Worm (Caenorhabditis elegans) whole organism, L3 larva: ENCODE data around the gene C47A4.5.

Source experiments
- R02D3.7 ChIP-seq: fragments of 150-350 bp; optimal IDR thresholded peaks from 2 replicates; lab custom pipeline; 2014; ENCODE audit warnings: missing biosample characterization, missing genetic modification characterization
- ZK546.5 ChIP-seq: sonication (generic microtip); optimal IDR thresholded peaks from 2 replicates; lab custom pipeline; 2017; ENCODE audit warnings: missing biosample characterization, missing genetic modification characterization
- aly-2 ChIP-seq: fragments of 150-350 bp; optimal IDR thresholded peaks from 2 replicates; lab custom pipeline; 2014; ENCODE audit warnings: missing biosample characterization, missing genetic modification characterization
- ama-1 ChIP-seq: fragments of 150-350 bp; optimal IDR thresholded peaks from 2 replicates; lab custom pipeline; 2018
- ceh-16 ChIP-seq: sonication (generic microtip); optimal IDR thresholded peaks from 2 replicates; lab custom pipeline; 2017; ENCODE audit warnings: missing biosample characterization, missing genetic modification characterization
- ceh-28 ChIP-seq: fragments of 150-350 bp; optimal IDR thresholded peaks from 2 replicates; lab custom pipeline; 2014; ENCODE audit warnings: missing biosample characterization, missing genetic modification reagents, missing genetic modification characterization
- ceh-82 ChIP-seq: fragments of 150-350 bp; optimal IDR thresholded peaks from 2 replicates; lab custom pipeline; 2014; ENCODE audit warnings: missing biosample characterization, missing genetic modification characterization
- ceh-9 ChIP-seq: sonication (generic microtip); optimal IDR thresholded peaks from 2 replicates; lab custom pipeline; 2018; ENCODE audit warnings: missing biosample characterization, missing genetic modification characterization
- daf-12 ChIP-seq: fragments of 150-350 bp; optimal IDR thresholded peaks from 2 replicates; lab custom pipeline; 2014; ENCODE audit warnings: missing biosample characterization, missing genetic modification reagents, missing genetic modification characterization
- elt-2 ChIP-seq: sonication (generic microtip); optimal IDR thresholded peaks from 2 replicates; lab custom pipeline; 2016; ENCODE audit warnings: missing genetic modification reagents, mild to moderate bottlenecking, missing genetic modification characterization, missing compliant biosample characterization
- elt-3 ChIP-seq, 3 experiments: fragments of 150-350 bp in 1 of 3; sonication (generic microtip) in 2 of 3; optimal IDR thresholded peaks; 2 replicates in 2 of 3; 4 replicates in 1 of 3; lab custom pipeline; 2014 to 2017; ENCODE audit warnings: missing biosample characterization in 3 of 3, missing genetic modification characterization in 3 of 3
- eor-1 ChIP-seq, 2 experiments: fragments of 150-350 bp; optimal IDR thresholded peaks; 2 replicates each; lab custom pipeline; 2014 to 2018; ENCODE audit warnings: missing biosample characterization in 2 of 2, missing genetic modification characterization in 2 of 2
- fkh-10 ChIP-seq: sonication (generic microtip); optimal IDR thresholded peaks from 2 replicates; lab custom pipeline; 2017; ENCODE audit warnings: missing biosample characterization, missing genetic modification reagents, missing genetic modification characterization
- fkh-2 ChIP-seq: fragments of 150-350 bp; optimal IDR thresholded peaks from 2 replicates; lab custom pipeline; 2014; ENCODE audit warnings: missing biosample characterization, missing genetic modification reagents, missing genetic modification characterization
- hmg-11 ChIP-seq: sonication (generic microtip); optimal IDR thresholded peaks from 2 replicates; lab custom pipeline; 2016; ENCODE audit warnings: missing genetic modification characterization, missing compliant biosample characterization
- jun-1 ChIP-seq: fragments of 150-350 bp; optimal IDR thresholded peaks from 2 replicates; lab custom pipeline; 2014; ENCODE audit warnings: missing biosample characterization, missing genetic modification reagents, missing genetic modification characterization
- lin-15B ChIP-seq: fragments of 150-350 bp; optimal IDR thresholded peaks from 2 replicates; lab custom pipeline; 2014; ENCODE audit warnings: missing biosample characterization, missing genetic modification characterization
- lin-39 ChIP-seq: fragments of 150-350 bp; optimal IDR thresholded peaks from 2 replicates; lab custom pipeline; 2018; ENCODE audit warnings: missing biosample characterization, missing genetic modification reagents, missing genetic modification characterization
- lsy-12 ChIP-seq: sonication (generic microtip); optimal IDR thresholded peaks from 2 replicates; lab custom pipeline; 2016; ENCODE audit warnings: mild to moderate bottlenecking, missing genetic modification characterization, missing compliant biosample characterization
- mdl-1 ChIP-seq: fragments of 150-350 bp; optimal IDR thresholded peaks from 2 replicates; lab custom pipeline; 2014; ENCODE audit warnings: missing biosample characterization, missing genetic modification characterization
- nfya-1 ChIP-seq: sonication (generic microtip); optimal IDR thresholded peaks from 2 replicates; lab custom pipeline; 2017; ENCODE audit warnings: missing genetic modification characterization, mild to moderate bottlenecking, missing compliant biosample characterization, antibody characterized with exemption, moderate library complexity; ENCODE audit not compliant: insufficient read depth
- nhr-12 ChIP-seq: fragments of 150-350 bp; optimal IDR thresholded peaks from 2 replicates; lab custom pipeline; 2014; ENCODE audit warnings: missing biosample characterization, missing genetic modification characterization
- nhr-23 ChIP-seq: fragments of 150-350 bp; optimal IDR thresholded peaks from 2 replicates; lab custom pipeline; 2014; ENCODE audit warnings: missing biosample characterization, missing genetic modification reagents, missing genetic modification characterization
- nhr-237 ChIP-seq: fragments of 150-350 bp; optimal IDR thresholded peaks from 2 replicates; lab custom pipeline; 2014; ENCODE audit warnings: missing biosample characterization, missing genetic modification characterization
- nhr-25 ChIP-seq: sonication (generic microtip); optimal IDR thresholded peaks from 2 replicates; lab custom pipeline; 2017; ENCODE audit warnings: missing biosample characterization, missing genetic modification characterization
- nhr-28 ChIP-seq: fragments of 150-350 bp; optimal IDR thresholded peaks from 2 replicates; lab custom pipeline; 2014; ENCODE audit warnings: missing biosample characterization, missing genetic modification characterization
- nhr-43 ChIP-seq: sonication (generic microtip); optimal IDR thresholded peaks from 2 replicates; lab custom pipeline; 2016; ENCODE audit warnings: mild to moderate bottlenecking, missing genetic modification characterization, missing compliant biosample characterization; ENCODE audit not compliant: poor library complexity, severe bottlenecking
- nhr-67 ChIP-seq: fragments of 150-350 bp; optimal IDR thresholded peaks from 2 replicates; lab custom pipeline; 2014; ENCODE audit warnings: missing biosample characterization, missing genetic modification characterization
- nhr-77 ChIP-seq: fragments of 150-350 bp; optimal IDR thresholded peaks from 2 replicates; lab custom pipeline; 2014; ENCODE audit warnings: missing biosample characterization, missing genetic modification characterization
- pha-4 ChIP-seq: fragments of 150-350 bp; optimal IDR thresholded peaks from 2 replicates; lab custom pipeline; 2014; ENCODE audit warnings: missing biosample characterization, missing genetic modification reagents, missing genetic modification characterization
- skn-1 ChIP-seq: fragments of 150-350 bp; optimal IDR thresholded peaks from 2 replicates; lab custom pipeline; 2014; ENCODE audit warnings: missing biosample characterization, missing genetic modification characterization
- snpc-4 ChIP-seq: fragments of 150-350 bp; optimal IDR thresholded peaks from 2 replicates; lab custom pipeline; 2014; ENCODE audit warnings: missing biosample characterization, missing genetic modification characterization
- tbx-2 ChIP-seq: sonication (generic microtip); optimal IDR thresholded peaks from 2 replicates; lab custom pipeline; 2016; ENCODE audit warnings: mild to moderate bottlenecking, missing genetic modification characterization, missing compliant biosample characterization
- unc-62 ChIP-seq: fragments of 150-350 bp; sonication (generic microtip); optimal IDR thresholded peaks from 4 replicates; lab custom pipeline; 2014; ENCODE audit warnings: missing biosample characterization, missing genetic modification reagents, missing genetic modification characterization
- zag-1 ChIP-seq: fragments of 150-350 bp; optimal IDR thresholded peaks from 2 replicates; lab custom pipeline; 2014; ENCODE audit warnings: missing biosample characterization, missing genetic modification characterization
- ztf-11 ChIP-seq: fragments of 150-350 bp; optimal IDR thresholded peaks from 2 replicates; lab custom pipeline; 2014; ENCODE audit warnings: missing biosample characterization, missing genetic modification characterization
- ztf-4 ChIP-seq: fragments of 150-350 bp; optimal IDR thresholded peaks from 2 replicates; lab custom pipeline; 2014; ENCODE audit warnings: missing biosample characterization, missing genetic modification characterization

C47A4.5 gene

ce11 chrIV:13782319-13782718, 36.8 kb downstream of the C47A4.5 start:
- TF ChIP-seq lsy-12 (tag; lab: Kevin White, UChicago): no peak
- no peak for TF ChIP-seq unc-62 (GFP tag; lab: Kevin White, UChicago)
- no peak for TF ChIP-seq elt-2 (tag; lab: Kevin White, UChicago)

ce11 chrIV:13783237-13784012, 37.9 kb downstream of the C47A4.5 start, which contains the start of gene iscu-1:
iscu-1 (plus strand) TSS chrIV:13783962.
- no peak for TF ChIP-seq elt-3 (tag; optimal IDR thresholded peaks at IDR 0.05; lab: Kevin White, UChicago)
- peak; percentile 30 for TF ChIP-seq ama-1
- TF ChIP-seq nhr-25: peak; percentile 20
- peak; percentile 62 for TF ChIP-seq pha-4 (tag; lab: Kevin White, UChicago)
- TF ChIP-seq hmg-11 (tag; lab: Kevin White, UChicago): peak; percentile 30
- TF ChIP-seq ceh-28 (tag; lab: Kevin White, UChicago): peak; percentile 45
- TF ChIP-seq nhr-23 (tag; lab: Kevin White, UChicago): peak; percentile 22
- no peak for TF ChIP-seq daf-12 (tag; lab: Kevin White, UChicago)
- TF ChIP-seq ztf-4: no peak
- TF ChIP-seq lin-15B (tag; lab: Kevin White, UChicago): peak; percentile 77
- TF ChIP-seq nfya-1 (tag; lab: Kevin White, UChicago): peak; percentile 77
- TF ChIP-seq snpc-4 (tag; lab: Kevin White, UChicago): no peak
- TF ChIP-seq ceh-82: no peak
- peak; percentile 51 for TF ChIP-seq elt-2 (tag; lab: Kevin White, UChicago)

ce11 chrIV:13784774-13785173, 39.3 kb downstream of the C47A4.5 start:
- TF ChIP-seq tbx-2 (tag; lab: Kevin White, UChicago) (no peak), daf-12 (tag; lab: Kevin White, UChicago) (no peak), nhr-237 (no peak), elt-2 (tag; lab: Kevin White, UChicago) (no peak), nhr-77 (tag; lab: Kevin White, UChicago) (no peak), ceh-82 (no peak), nhr-25 (peak; percentile 2), ama-1 (peak; percentile 72), fkh-10 (GFP tag; lab: Kevin White, UChicago) (no peak)

ce11 chrIV:13785545-13785944, 40.0 kb downstream of the C47A4.5 start, which contains the start of gene lact-9:
lact-9 (minus strand) TSS chrIV:13785645.
- TF ChIP-seq ama-1 (peak; percentile 5), nfya-1 (tag; lab: Kevin White, UChicago) (no peak)

DNA sequence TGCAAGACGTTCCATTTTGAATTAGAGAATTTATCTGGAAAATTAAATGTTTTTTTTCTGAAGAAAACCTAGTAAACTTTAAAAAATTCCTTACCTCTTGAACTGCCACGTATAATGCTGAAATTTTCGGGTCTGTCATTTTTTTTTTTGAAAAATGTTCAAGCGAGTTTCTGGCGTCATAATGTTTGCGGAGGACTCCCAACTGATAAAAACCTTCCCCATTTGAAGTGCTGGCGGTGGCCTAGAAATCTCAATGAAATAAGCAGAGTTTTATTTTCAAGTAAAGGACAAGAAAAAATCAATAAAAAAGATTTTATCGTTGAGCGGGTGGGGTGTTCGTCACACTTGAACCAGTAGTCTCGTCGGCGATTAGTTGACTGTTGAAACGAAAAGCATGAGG, 41.2 kb downstream of the C47A4.5 start, which contains the start of gene icap-1:
Gene icap-1, minus strand, starts transcription at position 272 of the 400 bp plus-strand sequence.
- TF ChIP-seq hmg-11 (tag; lab: Kevin White, UChicago): peak; percentile 29
- peak; percentile 35 for TF ChIP-seq pha-4 (tag; lab: Kevin White, UChicago)
- TF ChIP-seq nhr-25: no peak
- TF ChIP-seq eor-1 (tag; optimal IDR thresholded peaks at IDR 0.05; lab: Kevin White, UChicago): no peak
- peak; percentile 23 for TF ChIP-seq nfya-1 (tag; lab: Kevin White, UChicago)
- TF ChIP-seq ceh-28 (tag; lab: Kevin White, UChicago): peak; percentile 32
- peak; percentile 35 for TF ChIP-seq elt-2 (tag; lab: Kevin White, UChicago)
- TF ChIP-seq, all 47 proteins: peak for 5

ce11 chrIV:13788652-13789051, 43.1 kb downstream of the C47A4.5 start, which contains the start of the genes sas-6 and Y45F10D.7:
sas-6 (minus strand) TSS chrIV:13788731.
Y45F10D.7 (plus strand) TSS chrIV:13788907.
- no peak for TF ChIP-seq ztf-4
- no peak for TF ChIP-seq ama-1
- no peak for TF ChIP-seq tbx-2 (tag; lab: Kevin White, UChicago)
- no peak for TF ChIP-seq mdl-1 (tag; lab: Kevin White, UChicago)
- peak; percentile 81 for TF ChIP-seq pha-4 (tag; lab: Kevin White, UChicago)
- TF ChIP-seq hmg-11 (tag; lab: Kevin White, UChicago): peak; percentile 74
- TF ChIP-seq nhr-43 (tag; lab: Kevin White, UChicago): no peak
- no peak for TF ChIP-seq zag-1
- peak; percentile 24 for TF ChIP-seq R02D3.7 (tag; lab: Kevin White, UChicago)
- TF ChIP-seq ZK546.5 (tag; lab: Kevin White, UChicago): no peak
- no peak for TF ChIP-seq nhr-12 (tag; lab: Kevin White, UChicago)
- TF ChIP-seq skn-1 (tag; lab: Kevin White, UChicago): peak; percentile 11
- no peak for TF ChIP-seq fkh-10 (GFP tag; lab: Kevin White, UChicago)
- no peak for TF ChIP-seq nhr-28
- TF ChIP-seq nfya-1 (tag; lab: Kevin White, UChicago): peak; percentile 94
- TF ChIP-seq ceh-82: no peak
- TF ChIP-seq daf-12 (tag; lab: Kevin White, UChicago): no peak
- no peak for TF ChIP-seq nhr-77 (tag; lab: Kevin White, UChicago)
- no peak for TF ChIP-seq ceh-16
- no peak for TF ChIP-seq aly-2 (tag; lab: Kevin White, UChicago)
- TF ChIP-seq lsy-12 (tag; lab: Kevin White, UChicago): peak; percentile 12
- no peak for TF ChIP-seq elt-3 (tag; optimal IDR thresholded peaks at IDR 0.05; lab: Kevin White, UChicago)
- TF ChIP-seq fkh-2 (tag; lab: Kevin White, UChicago): no peak
- TF ChIP-seq ceh-9: no peak
- TF ChIP-seq elt-2 (tag; lab: Kevin White, UChicago): peak; percentile 5
- no peak for TF ChIP-seq eor-1 (tag; optimal IDR thresholded peaks at IDR 0.05; lab: Kevin White, UChicago)
- TF ChIP-seq ztf-11 (tag; lab: Kevin White, UChicago): no peak
- no peak for TF ChIP-seq unc-62 (GFP tag; lab: Kevin White, UChicago)
- no peak for TF ChIP-seq nhr-67
- TF ChIP-seq lin-39: peak; percentile 54
- TF ChIP-seq jun-1 (tag; lab: Kevin White, UChicago): no peak
